Worm (Caenorhabditis elegans) whole organism, L3 larva: ENCODE data around the gene srh-282.

Source experiments
- R02D3.7 ChIP-seq: fragments of 150-350 bp; optimal IDR thresholded peaks from 2 replicates; lab custom pipeline; 2014; ENCODE audit warnings: missing biosample characterization, missing genetic modification characterization
- ZK546.5 ChIP-seq: sonication (generic microtip); optimal IDR thresholded peaks from 2 replicates; lab custom pipeline; 2017; ENCODE audit warnings: missing biosample characterization, missing genetic modification characterization
- ceh-16 ChIP-seq: sonication (generic microtip); optimal IDR thresholded peaks from 2 replicates; lab custom pipeline; 2017; ENCODE audit warnings: missing biosample characterization, missing genetic modification characterization
- ceh-28 ChIP-seq: fragments of 150-350 bp; optimal IDR thresholded peaks from 2 replicates; lab custom pipeline; 2014; ENCODE audit warnings: missing biosample characterization, missing genetic modification reagents, missing genetic modification characterization
- ceh-82 ChIP-seq: fragments of 150-350 bp; optimal IDR thresholded peaks from 2 replicates; lab custom pipeline; 2014; ENCODE audit warnings: missing biosample characterization, missing genetic modification characterization
- ceh-9 ChIP-seq: sonication (generic microtip); optimal IDR thresholded peaks from 2 replicates; lab custom pipeline; 2018; ENCODE audit warnings: missing biosample characterization, missing genetic modification characterization
- egl-5 ChIP-seq: fragments of 150-350 bp; optimal IDR thresholded peaks from 2 replicates; lab custom pipeline; 2017; ENCODE audit warnings: missing biosample characterization, missing genetic modification reagents, missing genetic modification characterization, inconsistent platforms
- elt-2 ChIP-seq: sonication (generic microtip); optimal IDR thresholded peaks from 2 replicates; lab custom pipeline; 2016; ENCODE audit warnings: missing genetic modification reagents, mild to moderate bottlenecking, missing genetic modification characterization, missing compliant biosample characterization
- elt-3 ChIP-seq, 3 experiments: fragments of 150-350 bp in 1 of 3; sonication (generic microtip) in 2 of 3; optimal IDR thresholded peaks; 2 replicates in 2 of 3; 4 replicates in 1 of 3; lab custom pipeline; 2014 to 2017; ENCODE audit warnings: missing biosample characterization in 3 of 3, missing genetic modification characterization in 3 of 3
- fkh-10 ChIP-seq: sonication (generic microtip); optimal IDR thresholded peaks from 2 replicates; lab custom pipeline; 2017; ENCODE audit warnings: missing biosample characterization, missing genetic modification reagents, missing genetic modification characterization
- fkh-2 ChIP-seq: fragments of 150-350 bp; optimal IDR thresholded peaks from 2 replicates; lab custom pipeline; 2014; ENCODE audit warnings: missing biosample characterization, missing genetic modification reagents, missing genetic modification characterization
- fos-1 ChIP-seq: fragments of 150-350 bp; optimal IDR thresholded peaks from 2 replicates; lab custom pipeline; 2014; ENCODE audit warnings: missing biosample characterization, missing genetic modification characterization
- lin-15B ChIP-seq: fragments of 150-350 bp; optimal IDR thresholded peaks from 2 replicates; lab custom pipeline; 2014; ENCODE audit warnings: missing biosample characterization, missing genetic modification characterization
- lin-39 ChIP-seq: fragments of 150-350 bp; optimal IDR thresholded peaks from 2 replicates; lab custom pipeline; 2018; ENCODE audit warnings: missing biosample characterization, missing genetic modification reagents, missing genetic modification characterization
- lsy-12 ChIP-seq: sonication (generic microtip); optimal IDR thresholded peaks from 2 replicates; lab custom pipeline; 2016; ENCODE audit warnings: mild to moderate bottlenecking, missing genetic modification characterization, missing compliant biosample characterization
- mml-1 ChIP-seq: fragments of 150-350 bp; sonication (generic microtip); optimal IDR thresholded peaks from 3 replicates; lab custom pipeline; 2014; ENCODE audit warnings: missing biosample characterization, missing genetic modification characterization
- nfya-1 ChIP-seq: sonication (generic microtip); optimal IDR thresholded peaks from 2 replicates; lab custom pipeline; 2017; ENCODE audit warnings: missing genetic modification characterization, mild to moderate bottlenecking, missing compliant biosample characterization, antibody characterized with exemption, moderate library complexity; ENCODE audit not compliant: insufficient read depth
- nhr-11 ChIP-seq: fragments of 150-350 bp; optimal IDR thresholded peaks from 2 replicates; lab custom pipeline; 2014; ENCODE audit warnings: missing biosample characterization, missing genetic modification characterization
- nhr-23 ChIP-seq: fragments of 150-350 bp; optimal IDR thresholded peaks from 2 replicates; lab custom pipeline; 2014; ENCODE audit warnings: missing biosample characterization, missing genetic modification reagents, missing genetic modification characterization
- nhr-237 ChIP-seq: fragments of 150-350 bp; optimal IDR thresholded peaks from 2 replicates; lab custom pipeline; 2014; ENCODE audit warnings: missing biosample characterization, missing genetic modification characterization
- nhr-25 ChIP-seq: sonication (generic microtip); optimal IDR thresholded peaks from 2 replicates; lab custom pipeline; 2017; ENCODE audit warnings: missing biosample characterization, missing genetic modification characterization
- nhr-28 ChIP-seq: fragments of 150-350 bp; optimal IDR thresholded peaks from 2 replicates; lab custom pipeline; 2014; ENCODE audit warnings: missing biosample characterization, missing genetic modification characterization
- nhr-43 ChIP-seq: sonication (generic microtip); optimal IDR thresholded peaks from 2 replicates; lab custom pipeline; 2016; ENCODE audit warnings: mild to moderate bottlenecking, missing genetic modification characterization, missing compliant biosample characterization; ENCODE audit not compliant: poor library complexity, severe bottlenecking
- nhr-67 ChIP-seq: fragments of 150-350 bp; optimal IDR thresholded peaks from 2 replicates; lab custom pipeline; 2014; ENCODE audit warnings: missing biosample characterization, missing genetic modification characterization
- nhr-77 ChIP-seq: fragments of 150-350 bp; optimal IDR thresholded peaks from 2 replicates; lab custom pipeline; 2014; ENCODE audit warnings: missing biosample characterization, missing genetic modification characterization
- pha-4 ChIP-seq: fragments of 150-350 bp; optimal IDR thresholded peaks from 2 replicates; lab custom pipeline; 2014; ENCODE audit warnings: missing biosample characterization, missing genetic modification reagents, missing genetic modification characterization
- pqm-1 ChIP-seq: fragments of 150-350 bp; optimal IDR thresholded peaks from 2 replicates; lab custom pipeline; 2017; ENCODE audit warnings: missing biosample characterization, missing genetic modification characterization, inconsistent platforms
- sea-2 ChIP-seq: fragments of 150-350 bp; sonication (generic microtip); optimal IDR thresholded peaks from 4 replicates; lab custom pipeline; 2014; ENCODE audit warnings: missing biosample characterization, missing genetic modification reagents, missing genetic modification characterization
- tbx-2 ChIP-seq: sonication (generic microtip); optimal IDR thresholded peaks from 2 replicates; lab custom pipeline; 2016; ENCODE audit warnings: mild to moderate bottlenecking, missing genetic modification characterization, missing compliant biosample characterization
- unc-39 ChIP-seq: sonication (generic microtip); optimal IDR thresholded peaks from 4 replicates; lab custom pipeline; 2017; ENCODE audit warnings: missing biosample characterization, missing genetic modification characterization
- ztf-4 ChIP-seq: fragments of 150-350 bp; optimal IDR thresholded peaks from 2 replicates; lab custom pipeline; 2014; ENCODE audit warnings: missing biosample characterization, missing genetic modification characterization

Gene srh-282

DNA sequence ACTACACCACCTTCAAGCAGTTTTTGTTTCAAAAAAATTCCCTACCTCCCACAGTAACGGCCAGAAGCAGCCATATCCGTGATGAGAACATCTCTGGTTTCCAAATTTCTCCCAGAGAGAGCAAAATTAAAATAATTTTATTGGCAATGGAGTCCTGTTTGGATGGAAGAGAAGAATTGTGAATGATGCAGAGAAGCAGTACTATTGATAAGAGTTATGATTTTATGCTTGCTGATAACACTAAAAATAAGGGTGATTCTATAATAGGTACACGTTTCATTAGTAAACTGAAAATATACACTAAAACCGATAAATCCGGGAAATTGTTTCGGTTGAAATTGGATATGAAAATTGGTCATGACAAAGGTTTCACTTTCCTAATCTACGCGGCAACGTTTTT is 47.2 kb upstream of the srh-282 start, which contains the start of gene dsc-4:
Gene dsc-4, minus strand, starts transcription at position 165 of the 400 bp plus-strand sequence.
- peak; percentile 71 for TF ChIP-seq elt-2 (tag; lab: Kevin White, UChicago)
- TF ChIP-seq ceh-9 (tag; lab: Kevin White, UChicago): no peak

DNA sequence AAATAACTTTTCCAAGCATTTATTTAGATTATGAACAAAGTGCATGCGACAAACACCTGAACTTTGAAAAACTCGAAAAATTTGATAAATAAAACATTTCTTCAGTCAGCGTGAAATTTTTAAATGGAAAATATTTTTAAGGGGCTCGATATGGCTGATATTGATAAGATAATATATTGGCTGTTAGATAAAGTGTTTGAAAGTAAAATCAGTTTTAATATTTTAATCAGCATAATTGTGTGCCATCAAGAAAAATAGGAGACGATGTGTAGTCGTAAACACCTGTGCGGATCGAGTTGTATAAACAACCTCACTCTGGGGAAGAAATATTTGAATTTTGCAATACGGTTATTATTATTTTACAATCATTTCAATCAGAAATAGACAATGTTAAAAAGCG is 46.5 kb upstream of the srh-282 start:
- no peak for TF ChIP-seq nfya-1 (tag; lab: Kevin White, UChicago)
- TF ChIP-seq mml-1 (tag; lab: Kevin White, UChicago): no peak
- TF ChIP-seq egl-5 (tag; lab: Kevin White, UChicago): no peak
- TF ChIP-seq sea-2 (GFP tag; lab: Kevin White, UChicago): no peak
- no peak for TF ChIP-seq lsy-12 (tag; lab: Kevin White, UChicago)
- peak; percentile 48 for TF ChIP-seq elt-2 (tag; lab: Kevin White, UChicago)
- TF ChIP-seq unc-39: no peak
- TF ChIP-seq tbx-2 (tag; lab: Kevin White, UChicago): no peak

DNA sequence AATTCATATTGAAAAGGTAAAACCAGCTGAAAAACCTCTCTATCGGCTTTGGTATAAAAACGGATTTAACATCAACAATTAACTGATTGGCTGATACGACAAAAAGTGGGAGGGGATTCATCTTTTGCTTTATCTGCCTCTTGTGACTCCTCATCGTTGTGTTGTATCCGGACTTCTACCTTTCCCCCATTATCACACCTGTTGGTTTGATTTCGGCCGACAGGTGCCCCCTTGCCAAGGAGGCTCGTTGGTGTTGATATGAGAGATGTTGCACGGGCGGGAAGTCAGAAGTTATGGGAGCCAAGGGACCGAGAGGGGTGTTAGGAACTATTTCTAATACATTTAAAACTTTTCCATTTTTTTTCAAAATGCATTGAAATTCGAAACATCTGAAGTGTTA is 41.3 kb upstream of the srh-282 start:
- TF ChIP-seq nfya-1 (tag; lab: Kevin White, UChicago) (peak; percentile 28), sea-2 (GFP tag; lab: Kevin White, UChicago) (no peak)

DNA sequence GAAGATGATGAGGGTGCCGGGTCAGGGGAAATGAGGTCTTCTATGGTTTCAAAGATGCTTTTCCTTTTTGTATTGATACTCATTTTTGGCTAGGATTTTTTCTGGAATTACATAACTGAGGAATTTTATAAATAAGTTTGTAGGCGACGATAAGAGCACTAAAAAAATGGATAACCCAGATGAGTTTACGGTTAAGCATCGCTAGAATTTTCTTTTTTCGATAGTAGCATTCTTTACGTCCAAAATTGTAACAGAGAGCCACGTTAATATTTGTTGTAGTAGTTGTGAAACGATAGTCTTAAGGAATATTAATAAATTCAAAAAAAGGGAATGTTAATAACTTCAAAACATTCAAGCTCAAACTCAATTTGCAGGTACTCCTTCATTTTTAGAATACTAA is 40.4 kb upstream of the srh-282 start, which contains the start of gene snai-1:
Gene snai-1, minus strand, starts transcription at position 101 of the 400 bp plus-strand sequence.
- TF ChIP-seq ztf-4 (tag; lab: Kevin White, UChicago): no peak
- no peak for TF ChIP-seq fkh-10 (GFP tag; lab: Kevin White, UChicago)
- TF ChIP-seq ceh-28 (tag; lab: Kevin White, UChicago): no peak
- TF ChIP-seq ZK546.5: no peak
- TF ChIP-seq mml-1 (tag; lab: Kevin White, UChicago): no peak
- no peak for TF ChIP-seq nhr-28 (tag; lab: Kevin White, UChicago)
- TF ChIP-seq ceh-9 (tag; lab: Kevin White, UChicago): no peak
- no peak for TF ChIP-seq nhr-25
- no peak for TF ChIP-seq fkh-2
- TF ChIP-seq pha-4: no peak
- no peak for TF ChIP-seq nhr-11 (tag; lab: Kevin White, UChicago)
- no peak for TF ChIP-seq R02D3.7 (tag; lab: Kevin White, UChicago)
- no peak for TF ChIP-seq unc-39
- no peak for TF ChIP-seq tbx-2 (tag; lab: Kevin White, UChicago)
- TF ChIP-seq pqm-1 (tag; lab: Kevin White, UChicago): no peak
- TF ChIP-seq nhr-237 (tag; lab: Kevin White, UChicago): no peak
- TF ChIP-seq lin-39 (tag; lab: Kevin White, UChicago): no peak
- no peak for TF ChIP-seq nhr-23 (tag; lab: Kevin White, UChicago)
- no peak for TF ChIP-seq fos-1 (tag; lab: Kevin White, UChicago)

DNA sequence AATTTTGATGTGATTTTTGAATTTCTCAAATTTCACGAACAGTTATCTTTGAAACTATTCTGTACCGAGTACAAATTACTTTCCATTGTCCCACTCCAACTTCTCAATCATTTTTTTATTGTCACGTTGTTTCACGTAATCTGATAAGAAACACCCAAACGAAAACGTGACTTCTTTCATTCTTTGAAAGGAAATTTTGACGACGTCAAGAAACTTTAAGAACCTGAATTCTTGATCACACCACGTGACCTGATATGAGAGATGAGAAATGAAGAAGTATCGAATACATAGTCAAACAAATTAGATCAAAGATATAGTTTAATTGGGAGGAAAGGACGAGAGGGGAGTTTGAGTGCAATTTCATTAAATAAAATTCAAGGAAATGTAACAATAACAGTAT is 36.3 kb upstream of the srh-282 start:
- TF ChIP-seq ceh-82 (tag; lab: Kevin White, UChicago) (no peak), elt-3 (tag; optimal IDR thresholded peaks at IDR 0.05; lab: Kevin White, UChicago) (no peak), nhr-77 (no peak), nhr-67 (tag; lab: Kevin White, UChicago) (no peak), nhr-43 (tag; lab: Kevin White, UChicago) (peak; percentile 62), ceh-28 (tag; lab: Kevin White, UChicago) (no peak), pha-4 (no peak), nhr-25 (peak; percentile 14), elt-2 (tag; lab: Kevin White, UChicago) (no peak), egl-5 (tag; lab: Kevin White, UChicago) (no peak), ceh-9 (tag; lab: Kevin White, UChicago) (no peak)

DNA sequence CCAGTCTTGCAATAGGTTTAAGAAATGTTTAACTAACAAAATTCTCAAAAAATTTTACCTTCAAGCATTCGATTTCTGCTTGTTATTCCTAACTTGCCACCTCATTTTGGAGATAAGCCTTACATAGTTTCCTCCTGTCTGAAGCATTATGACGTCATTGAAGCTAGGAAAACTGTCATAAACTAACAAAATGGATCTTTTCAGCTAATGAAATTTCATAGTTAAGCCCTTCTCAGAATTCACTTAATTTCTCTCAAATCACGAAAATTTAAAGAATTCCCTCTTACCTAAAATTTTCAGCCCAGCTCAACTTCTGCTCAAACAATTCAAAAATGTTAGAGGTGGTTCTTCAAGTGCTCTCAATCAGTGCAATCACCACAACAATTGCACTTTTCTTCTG is 34.0 kb upstream of the srh-282 start, which contains the start of gene swt-1:
Gene swt-1, plus strand, starts transcription at position 301 of the 400 bp plus-strand sequence.
- no peak for TF ChIP-seq elt-3 (tag; optimal IDR thresholded peaks at IDR 0.05; lab: Kevin White, UChicago)
- no peak for TF ChIP-seq ztf-4 (tag; lab: Kevin White, UChicago)
- no peak for TF ChIP-seq ceh-16 (tag; lab: Kevin White, UChicago)
- TF ChIP-seq elt-2 (tag; lab: Kevin White, UChicago): no peak
- no peak for TF ChIP-seq lin-15B (tag; lab: Kevin White, UChicago)
- TF ChIP-seq lsy-12 (tag; lab: Kevin White, UChicago): no peak
